Fruit fly (Drosophila melanogaster) whole organism, prepupa: ENCODE measurements around the gene por.

ENCODE experiments used
- CG11294 ChIP-seq: fragments of 200-800 bp; sonication (Bioruptor generic); IDR thresholded peaks from 2 replicates; pipeline ENCODE4 v1.3.6; 2022; ENCODE audit warnings: missing biosample characterization, missing genetic modification characterization
- CG11762 ChIP-seq: fragments of 200-800 bp; sonication (Bioruptor generic); optimal IDR thresholded peaks from 3 replicates; lab custom pipeline; 2016; ENCODE audit warnings: missing biosample characterization, missing genetic modification characterization; ENCODE audit not compliant: insufficient read depth
- CG15336 ChIP-seq: fragments of 200-800 bp; sonication (Bioruptor generic); IDR thresholded peaks from 2 replicates; pipeline ENCODE4 v1.3.6; 2022; ENCODE audit warnings: missing biosample characterization, missing genetic modification characterization
- CG1621 ChIP-seq: fragments of 200-800 bp; sonication (Bioruptor generic); optimal IDR thresholded peaks from 3 replicates; lab custom pipeline; 2018; ENCODE audit warnings: missing biosample characterization, mild to moderate bottlenecking, missing genetic modification characterization
- CG16779 ChIP-seq: fragments of 200-800 bp; sonication (Bioruptor generic); optimal IDR thresholded peaks from 3 replicates; lab custom pipeline; 2017; ENCODE audit warnings: missing biosample characterization, mild to moderate bottlenecking, missing genetic modification characterization
- CG3032 ChIP-seq: fragments of 200-800 bp; optimal IDR thresholded peaks from 2 replicates; lab custom pipeline; 2019; ENCODE audit warnings: missing biosample characterization, mild to moderate bottlenecking, missing genetic modification characterization, moderate library complexity
- CG34406 ChIP-seq: fragments of 200-800 bp; sonication (Bioruptor generic); optimal IDR thresholded peaks from 3 replicates; lab custom pipeline; 2016; ENCODE audit warnings: missing biosample characterization, missing genetic modification characterization
- CG3919 ChIP-seq: fragments of 200-800 bp; sonication (Bioruptor generic); optimal IDR thresholded peaks from 3 replicates; lab custom pipeline; 2016; ENCODE audit warnings: missing biosample characterization, missing genetic modification characterization
- CG4318 ChIP-seq: fragments of 200-800 bp; sonication (Bioruptor generic); optimal IDR thresholded peaks from 3 replicates; lab custom pipeline; 2017; ENCODE audit warnings: missing biosample characterization, mild to moderate bottlenecking, missing genetic modification characterization
- CG6163 ChIP-seq: fragments of 200-800 bp; sonication (Bioruptor generic); IDR thresholded peaks from 3 replicates; pipeline ENCODE4 v1.3.6; 2022; ENCODE audit warnings: missing biosample characterization, missing genetic modification characterization
- CG6276 ChIP-seq: fragments of 200-800 bp; sonication (Bioruptor generic); optimal IDR thresholded peaks from 2 replicates; lab custom pipeline; 2017; ENCODE audit warnings: missing biosample characterization, mild to moderate bottlenecking, missing genetic modification characterization
- CG6792 ChIP-seq: fragments of 200-800 bp; sonication (Bioruptor generic); optimal IDR thresholded peaks from 3 replicates; lab custom pipeline; 2016; ENCODE audit warnings: missing biosample characterization, missing genetic modification characterization
- CG6808 ChIP-seq: fragments of 200-800 bp; sonication (Bioruptor generic); optimal IDR thresholded peaks from 3 replicates; lab custom pipeline; 2017; ENCODE audit warnings: missing biosample characterization, missing genetic modification characterization, mild to moderate bottlenecking, moderate library complexity, missing genetic modification reagents
- CG8119 ChIP-seq: fragments of 200-800 bp; sonication (Bioruptor generic); IDR thresholded peaks from 3 replicates; pipeline ENCODE4 v1.3.6; 2022; ENCODE audit warnings: missing biosample characterization, missing genetic modification characterization
- CG8632 ChIP-seq: fragments of 200-800 bp; sonication (Bioruptor generic); optimal IDR thresholded peaks from 3 replicates; lab custom pipeline; 2016; ENCODE audit warnings: missing biosample characterization, missing genetic modification characterization
- CG9139 ChIP-seq: fragments of 200-800 bp; sonication (Bioruptor generic); optimal IDR thresholded peaks from 3 replicates; lab custom pipeline; 2017; ENCODE audit warnings: missing biosample characterization, mild to moderate bottlenecking, missing genetic modification characterization
- Eip78C ChIP-seq: fragments of 200-800 bp; sonication (Bioruptor generic); peaks from one replicate; lab custom pipeline; 2016; ENCODE audit warnings: missing biosample characterization, missing genetic modification characterization
- Eip93F ChIP-seq: fragments of 200-800 bp; sonication (Bioruptor generic); optimal IDR thresholded peaks from 2 replicates; lab custom pipeline; 2016; ENCODE audit warnings: missing biosample characterization, mild to moderate bottlenecking, missing genetic modification characterization
- Ets21C ChIP-seq: fragments of 200-800 bp; sonication (Bioruptor generic); optimal IDR thresholded peaks from 3 replicates; lab custom pipeline; 2016; ENCODE audit warnings: missing biosample characterization, missing genetic modification characterization
- Ets96B ChIP-seq: fragments of 200-800 bp; optimal IDR thresholded peaks from 2 replicates; lab custom pipeline; 2019; ENCODE audit warnings: missing biosample characterization, mild to moderate bottlenecking, missing genetic modification characterization, moderate library complexity
- Gug ChIP-seq: fragments of 200-800 bp; sonication (Bioruptor generic); IDR thresholded peaks from 2 replicates; pipeline ENCODE4 v1.3.6; 2022; ENCODE audit warnings: missing biosample characterization, missing genetic modification characterization
- Hr38 ChIP-seq: sonication (Bioruptor generic); optimal IDR thresholded peaks from 2 replicates; lab custom pipeline; 2016; ENCODE audit warnings: missing biosample characterization, missing genetic modification characterization
- Hr39 ChIP-seq: fragments of 200-800 bp; sonication (Bioruptor generic); optimal IDR thresholded peaks from 2 replicates; lab custom pipeline; 2016; ENCODE audit warnings: missing biosample characterization, missing genetic modification characterization
- Hr4 ChIP-seq: fragments of 200-800 bp; sonication (Bioruptor generic); optimal IDR thresholded peaks from 3 replicates; lab custom pipeline; 2016; ENCODE audit warnings: missing biosample characterization, missing genetic modification characterization
- Lpt ChIP-seq: fragments of 200-800 bp; sonication (Bioruptor generic); optimal IDR thresholded peaks from 3 replicates; lab custom pipeline; 2016; ENCODE audit warnings: missing biosample characterization, missing genetic modification characterization
- OdsH ChIP-seq: fragments of 200-800 bp; sonication (Bioruptor generic); optimal IDR thresholded peaks from 3 replicates; lab custom pipeline; 2016; ENCODE audit warnings: missing biosample characterization, missing genetic modification characterization
- Smox ChIP-seq: fragments of 200-800 bp; sonication (Bioruptor generic); optimal IDR thresholded peaks from 3 replicates; lab custom pipeline; 2016; ENCODE audit warnings: missing biosample characterization, missing genetic modification characterization
- Sox102F ChIP-seq: fragments of 200-800 bp; sonication (Bioruptor generic); optimal IDR thresholded peaks from 2 replicates; lab custom pipeline; 2016; ENCODE audit warnings: missing biosample characterization, mild to moderate bottlenecking, missing genetic modification characterization
- Sox14 ChIP-seq: fragments of 200-800 bp; sonication (Bioruptor generic); optimal IDR thresholded peaks from 3 replicates; lab custom pipeline; 2016; ENCODE audit warnings: missing biosample characterization, missing genetic modification characterization
- Sox15 ChIP-seq: fragments of 200-800 bp; sonication (Bioruptor generic); optimal IDR thresholded peaks from 3 replicates; lab custom pipeline; 2016; ENCODE audit warnings: missing biosample characterization, missing genetic modification characterization
- achi ChIP-seq: fragments of 200-800 bp; sonication (Bioruptor generic); optimal IDR thresholded peaks from 3 replicates; lab custom pipeline; 2016; ENCODE audit warnings: missing biosample characterization, missing genetic modification characterization
- cyc ChIP-seq: fragments of 200-800 bp; sonication (Bioruptor generic); optimal IDR thresholded peaks from 3 replicates; lab custom pipeline; 2016; ENCODE audit warnings: missing biosample characterization, missing genetic modification characterization
- dac ChIP-seq: fragments of 200-800 bp; sonication (Bioruptor generic); optimal IDR thresholded peaks from 2 replicates; lab custom pipeline; 2017; ENCODE audit warnings: missing biosample characterization, mild to moderate bottlenecking, missing genetic modification characterization
- dsx ChIP-seq: fragments of 200-800 bp; optimal IDR thresholded peaks from 3 replicates; lab custom pipeline; 2019; ENCODE audit warnings: missing biosample characterization, mild to moderate bottlenecking, missing genetic modification characterization, moderate library complexity; ENCODE audit not compliant: poor library complexity, severe bottlenecking
- eg ChIP-seq: fragments of 200-800 bp; sonication (Bioruptor generic); IDR thresholded peaks from 3 replicates; pipeline ENCODE4 v1.3.6; 2022; ENCODE audit warnings: missing biosample characterization, missing genetic modification characterization
- esn ChIP-seq: fragments of 200-800 bp; sonication (Bioruptor generic); optimal IDR thresholded peaks from 2 replicates; lab custom pipeline; 2016; ENCODE audit warnings: missing biosample characterization, mild to moderate bottlenecking, missing genetic modification characterization, moderate library complexity
- fd59A ChIP-seq: fragments of 200-800 bp; sonication (Bioruptor generic); optimal IDR thresholded peaks from 2 replicates; lab custom pipeline; 2017; ENCODE audit warnings: missing biosample characterization, mild to moderate bottlenecking, missing genetic modification characterization, missing genetic modification reagents
- fkh ChIP-seq: fragments of 200-800 bp; sonication (Bioruptor generic); optimal IDR thresholded peaks from 3 replicates; lab custom pipeline; 2017; ENCODE audit warnings: missing biosample characterization, mild to moderate bottlenecking, missing genetic modification characterization, moderate library complexity
- lz ChIP-seq: fragments of 200-800 bp; sonication (Bioruptor generic); optimal IDR thresholded peaks from 3 replicates; lab custom pipeline; 2016; ENCODE audit warnings: missing biosample characterization, missing genetic modification characterization
- net ChIP-seq: fragments of 200-800 bp; sonication (Bioruptor generic); optimal IDR thresholded peaks from 3 replicates; lab custom pipeline; 2016; ENCODE audit warnings: missing biosample characterization, missing genetic modification characterization
- pdm3 ChIP-seq: fragments of 200-800 bp; sonication (Bioruptor generic); optimal IDR thresholded peaks from 3 replicates; lab custom pipeline; 2016; ENCODE audit warnings: missing biosample characterization, missing genetic modification characterization
- salr ChIP-seq, 2 experiments: fragments of 200-800 bp; sonication (Bioruptor generic); optimal IDR thresholded peaks; 3 replicates each; lab custom pipeline; 2016 to 2018; ENCODE audit warnings: missing biosample characterization in 2 of 2, missing genetic modification characterization in 2 of 2, mild to moderate bottlenecking in 1 of 2
- ss ChIP-seq, 2 experiments: fragments of 200-800 bp; sonication (Bioruptor generic); optimal IDR thresholded peaks; 2 replicates in 1 of 2; 3 replicates in 1 of 2; lab custom pipeline; 2017 to 2018; ENCODE audit warnings: mild to moderate bottlenecking in 2 of 2, missing biosample characterization in 2 of 2, missing genetic modification characterization in 2 of 2, moderate library complexity in 1 of 2
- topi ChIP-seq: fragments of 200-800 bp; sonication (Bioruptor generic); optimal IDR thresholded peaks from 3 replicates; lab custom pipeline; 2016; ENCODE audit warnings: missing biosample characterization, missing genetic modification characterization

Gene por

dm6 chrX:18368644-18368998 is 11.0 kb downstream of the por start:
- TF ChIP-seq salr (GFP tag; optimal IDR thresholded peaks at IDR 0.05; lab: Kevin White, UChicago) (no peak), CG8632 (no peak), Lpt (GFP tag; lab: Kevin White, UChicago) (no peak), CG6276 (GFP tag; lab: Kevin White, UChicago) (peak; percentile 30), Gug (GFP tag; lab: Robert Waterston, UW) (peak; percentile 10; the same call in 1 of the 2 replicates), CG6792 (GFP tag; lab: Kevin White, UChicago) (no peak), eg (peak; percentile 54; the same call in 1 of the 3 replicates), CG15336 (GFP tag; lab: Robert Waterston, UW) (0 out of 2 replicates have a peak, but pooled peaks have one; percentile 10), CG16779 (tag; lab: Kevin White, UChicago) (peak; percentile 10), esn (GFP tag; lab: Kevin White, UChicago) (no peak), CG6808 (GFP tag; lab: Kevin White, UChicago) (no peak), CG8119 (GFP tag; lab: Robert Waterston, UW) (peak; percentile 25; the same call in 1 of the 3 replicates), CG6163 (GFP tag; lab: Robert Waterston, UW) (peak; percentile 55; the same call in 1 of the 3 replicates), CG11762 (GFP tag; lab: Kevin White, UChicago) (no peak), CG3032 (tag; lab: Kevin White, UChicago) (no peak), net (GFP tag; lab: Kevin White, UChicago) (no peak), ss (GFP tag; optimal IDR thresholded peaks at IDR 0.05; lab: Kevin White, UChicago) (peak in 1 of 2 experiments; percentile 14), Ets21C (GFP tag; lab: Kevin White, UChicago) (no peak)

dm6 chrX:18367806-18368643 is 11.6 kb downstream of the por start:
- TF ChIP-seq OdsH (GFP tag; lab: Kevin White, UChicago) (peak; percentile 38), CG9139 (GFP tag; lab: Kevin White, UChicago) (no peak), Sox15 (peak; percentile 32), CG6808 (GFP tag; lab: Kevin White, UChicago) (no peak), topi (peak; percentile 31), Sox14 (peak; percentile 28), Eip78C (GFP tag; lab: Kevin White, UChicago) (peak; percentile 88), Smox (GFP tag; lab: Kevin White, UChicago) (peak; percentile 35), Hr39 (GFP tag; lab: Kevin White, UChicago) (peak; percentile 10), CG6163 (GFP tag; lab: Robert Waterston, UW) (peak; percentile 72), lz (GFP tag; lab: Kevin White, UChicago) (peak; percentile 30), Hr38 (GFP tag; lab: Kevin White, UChicago) (no peak), CG1621 (tag; lab: Kevin White, UChicago) (peak; percentile 16), CG16779 (tag; lab: Kevin White, UChicago) (no peak), CG11762 (GFP tag; lab: Kevin White, UChicago) (no peak), CG8632 (peak; percentile 22), CG8119 (GFP tag; lab: Robert Waterston, UW) (peak; percentile 57), Ets21C (GFP tag; lab: Kevin White, UChicago) (no peak), CG34406 (GFP tag; lab: Kevin White, UChicago) (peak; percentile 18), salr (GFP tag; optimal IDR thresholded peaks at IDR 0.05; lab: Kevin White, UChicago) (peak; percentile 35 to 41), pdm3 (peak; percentile 39), dac (GFP tag; lab: Kevin White, UChicago) (peak; percentile 11), CG6792 (GFP tag; lab: Kevin White, UChicago) (peak; percentile 34), CG3032 (tag; lab: Kevin White, UChicago) (no peak), CG3919 (GFP tag; lab: Kevin White, UChicago) (peak; percentile 48), CG4318 (GFP tag; lab: Kevin White, UChicago) (peak; percentile 51), Ets96B (no peak), cyc (GFP tag; lab: Kevin White, UChicago) (peak; percentile 45), Gug (GFP tag; lab: Robert Waterston, UW) (peak; percentile 73), CG11294 (GFP tag; lab: Robert Waterston, UW) (peak; percentile 63), net (GFP tag; lab: Kevin White, UChicago) (peak; percentile 48), esn (GFP tag; lab: Kevin White, UChicago) (peak; percentile 47), Sox102F (GFP tag; lab: Kevin White, UChicago) (no peak), fkh (GFP tag; lab: Kevin White, UChicago) (no peak), achi (GFP tag; lab: Kevin White, UChicago) (peak; percentile 42), dsx (GFP tag; lab: Kevin White, UChicago) (no peak), fd59A (GFP tag; lab: Kevin White, UChicago) (peak; percentile 31), Eip93F (GFP tag; lab: Kevin White, UChicago) (no peak), ss (GFP tag; optimal IDR thresholded peaks at IDR 0.05; lab: Kevin White, UChicago) (no peak), Hr4 (GFP tag; lab: Kevin White, UChicago) (peak; percentile 7), CG15336 (GFP tag; lab: Robert Waterston, UW) (peak; percentile 36)
